Worm (Caenorhabditis elegans) whole organism, L2 larva: ENCODE results near the gene cld-1.

Experiments used
- crh-2 ChIP-seq: sonication (generic microtip); optimal IDR thresholded peaks from 2 replicates; lab custom pipeline; 2017; ENCODE audit warnings: missing biosample characterization, missing genetic modification characterization
- nhr-12 ChIP-seq: fragments of 150-350 bp; optimal IDR thresholded peaks from 2 replicates; lab custom pipeline; 2014; ENCODE audit warnings: missing biosample characterization, missing genetic modification characterization
- unc-62 ChIP-seq: fragments of 150-350 bp; optimal IDR thresholded peaks from 2 replicates; lab custom pipeline; 2014; ENCODE audit warnings: missing biosample characterization, missing genetic modification reagents, missing genetic modification characterization
- ztf-11 ChIP-seq: sonication (generic microtip); optimal IDR thresholded peaks from 2 replicates; lab custom pipeline; 2017; ENCODE audit warnings: missing biosample characterization, missing genetic modification characterization

DNA sequence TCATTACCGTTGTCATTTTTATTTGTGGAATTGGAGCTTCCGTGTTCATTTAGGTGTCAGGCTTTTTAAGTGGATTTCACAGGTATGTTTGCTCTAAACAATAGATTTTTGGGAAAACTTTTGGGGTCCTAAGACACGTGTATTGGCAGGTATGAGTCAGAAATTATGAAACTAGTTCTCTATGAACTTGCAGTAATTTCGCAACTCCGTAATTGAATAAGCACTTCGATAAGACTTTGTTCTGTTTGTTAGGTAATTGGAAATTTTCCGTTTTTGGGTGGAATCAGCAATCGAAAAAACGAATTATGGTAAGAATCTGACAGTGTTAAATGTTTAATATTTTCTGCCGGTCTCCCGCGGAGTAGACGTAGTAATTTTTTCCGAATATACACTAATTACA, 38.9 kb downstream of the cld-1 start:
- no peak for TF ChIP-seq crh-2
- TF ChIP-seq unc-62 (GFP tag; lab: Kevin White, UChicago): no peak
- no peak for TF ChIP-seq ztf-11 (tag; lab: Kevin White, UChicago)
- TF ChIP-seq nhr-12 (tag; lab: Kevin White, UChicago): no peak
